Worm (Caenorhabditis elegans) whole organism, early embryonic: ENCODE measurements around the gene ZC404.1.

Experiments used
- B0310.2 ChIP-seq: sonication (generic microtip); optimal IDR thresholded peaks from 2 replicates; lab custom pipeline; 2016; ENCODE audit warnings: mild to moderate bottlenecking, missing genetic modification characterization, missing compliant biosample characterization
- F13C5.2 ChIP-seq: sonication (generic microtip); optimal IDR thresholded peaks from 2 replicates; lab custom pipeline; 2017; ENCODE audit warnings: mild to moderate bottlenecking, missing genetic modification characterization, inconsistent platforms, missing compliant biosample characterization
- aly-1 ChIP-seq: sonication (generic microtip); optimal IDR thresholded peaks from 2 replicates; lab custom pipeline; 2016; ENCODE audit warnings: missing genetic modification characterization, missing compliant biosample characterization
- ama-1 ChIP-seq: fragments of 150-350 bp; optimal IDR thresholded peaks from 2 replicates; lab custom pipeline; 2014
- ceh-13 ChIP-seq: fragments of 200-800 bp; sonication (Bioruptor generic); optimal IDR thresholded peaks from 2 replicates; lab custom pipeline; 2018; ENCODE audit warnings: mild to moderate bottlenecking, missing genetic modification characterization, missing compliant biosample characterization
- ceh-36 ChIP-seq: sonication (generic microtip); optimal IDR thresholded peaks from 2 replicates; lab custom pipeline; 2016; ENCODE audit warnings: missing genetic modification characterization, inconsistent platforms, missing compliant biosample characterization
- ets-7 ChIP-seq: sonication (generic microtip); optimal IDR thresholded peaks from 2 replicates; lab custom pipeline; 2016; ENCODE audit warnings: missing genotype, missing genetic modification characterization, missing compliant biosample characterization
- flt-1 ChIP-seq: fragments of 200-800 bp; sonication (Bioruptor generic); IDR thresholded peaks from 2 replicates; pipeline ENCODE4 v1.3.6; 2022; ENCODE audit warnings: missing genetic modification characterization, missing compliant biosample characterization
- hmbx-1 ChIP-seq: sonication (generic microtip); optimal IDR thresholded peaks from 2 replicates; lab custom pipeline; 2016; ENCODE audit warnings: mild to moderate bottlenecking, missing genetic modification characterization, missing compliant biosample characterization
- hmg-4 ChIP-seq: fragments of 200-800 bp; sonication (Bioruptor generic); optimal IDR thresholded peaks from 2 replicates; lab custom pipeline; 2018; ENCODE audit warnings: mild to moderate bottlenecking, missing genetic modification characterization, missing compliant biosample characterization
- hnd-1 ChIP-seq: sonication (generic microtip); optimal IDR thresholded peaks from 2 replicates; lab custom pipeline; 2016; ENCODE audit warnings: missing genetic modification characterization, missing compliant biosample characterization
- pes-1 ChIP-seq: fragments of 200-800 bp; sonication (Bioruptor generic); IDR thresholded peaks from 2 replicates; pipeline ENCODE4 v1.3.6; 2022; ENCODE audit warnings: missing genetic modification reagents, missing genetic modification characterization, missing compliant biosample characterization
- scrt-1 ChIP-seq: fragments of 200-800 bp; sonication (Bioruptor generic); IDR thresholded peaks from 2 replicates; pipeline ENCODE4 v1.3.6; 2022; ENCODE audit warnings: missing genetic modification characterization, missing compliant biosample characterization
- sea-1 ChIP-seq: fragments of 200-800 bp; sonication (Bioruptor generic); conservative IDR thresholded peaks from 2 replicates; pipeline ENCODE4 v1.3.6; 2022; ENCODE audit warnings: missing genetic modification characterization, missing compliant biosample characterization
- tbx-11 ChIP-seq: fragments of 200-800 bp; sonication (Bioruptor generic); IDR thresholded peaks from 2 replicates; pipeline ENCODE4 v1.3.6; 2022; ENCODE audit warnings: missing genetic modification characterization, missing compliant biosample characterization
- tbx-37 ChIP-seq: fragments of 200-800 bp; sonication (Bioruptor generic); conservative IDR thresholded peaks from 2 replicates; pipeline ENCODE4 v1.3.6; 2022; ENCODE audit warnings: missing genetic modification reagents, missing genetic modification characterization, missing compliant biosample characterization
- tra-4 ChIP-seq: sonication (generic microtip); optimal IDR thresholded peaks from 2 replicates; lab custom pipeline; 2017; ENCODE audit warnings: missing genetic modification characterization, missing compliant biosample characterization

Gene ZC404.1

ce11 chrV:6829404-6829803 is 35.4 kb downstream of the ZC404.1 start, which contains the start of gene col-141:
Gene col-141 (plus strand): TSS chrV:6829704.
- TF ChIP-seq sea-1 (GFP tag; lab: Robert Waterston, UW) (no peak), tbx-11 (GFP tag; lab: Robert Waterston, UW) (no peak), ama-1 (lab: Kevin White, UChicago) (no peak), tbx-37 (GFP tag; lab: Robert Waterston, UW) (no peak), hnd-1 (no peak), tra-4 (tag; lab: Kevin White, UChicago) (no peak), hmg-4 (GFP tag; lab: Kevin White, UChicago) (no peak), ets-7 (no peak), ceh-36 (tag; lab: Kevin White, UChicago) (no peak), B0310.2 (tag; lab: Kevin White, UChicago) (no peak), scrt-1 (GFP tag; lab: Robert Waterston, UW) (no peak), ceh-13 (no peak), pes-1 (GFP tag; lab: Robert Waterston, UW) (no peak), hmbx-1 (tag; lab: Kevin White, UChicago) (no peak), aly-1 (tag; lab: Kevin White, UChicago) (no peak), flt-1 (no peak), F13C5.2 (no peak)

- no peak for TF ChIP-seq pes-1 (GFP tag; lab: Robert Waterston, UW)
- TF ChIP-seq scrt-1 (GFP tag; lab: Robert Waterston, UW), result no peak
- TF ChIP-seq ceh-13, result no peak
- TF ChIP-seq flt-1, result no peak
- no peak for TF ChIP-seq sea-1 (GFP tag; lab: Robert Waterston, UW)
- no peak for TF ChIP-seq ceh-36 (tag; lab: Kevin White, UChicago)
- no peak for TF ChIP-seq hmbx-1 (tag; lab: Kevin White, UChicago)
- TF ChIP-seq ets-7, result no peak
- TF ChIP-seq tbx-11 (GFP tag; lab: Robert Waterston, UW), result no peak
- TF ChIP-seq ama-1 (lab: Kevin White, UChicago), result no peak
- TF ChIP-seq tbx-37 (GFP tag; lab: Robert Waterston, UW), result no peak
- no peak for TF ChIP-seq hmg-4 (GFP tag; lab: Kevin White, UChicago)
- no peak for TF ChIP-seq B0310.2 (tag; lab: Kevin White, UChicago)
- no peak for TF ChIP-seq F13C5.2
- TF ChIP-seq hnd-1, result no peak
- no peak for TF ChIP-seq aly-1 (tag; lab: Kevin White, UChicago)
- TF ChIP-seq tra-4 (tag; lab: Kevin White, UChicago), result no peak
These were observed 36.1 kb downstream of the ZC404.1 start for ce11 chrV:6830075-6830474.

- TF ChIP-seq tbx-11 (GFP tag; lab: Robert Waterston, UW), result no peak
- no peak for TF ChIP-seq ama-1 (lab: Kevin White, UChicago)
These were observed 36.8 kb downstream of the ZC404.1 start, which contains the start of gene col-142 for ce11 chrV:6830755-6831227. Gene col-142 (plus strand): TSS chrV:6831177.

- TF ChIP-seq ets-7 (no peak), sea-1 (GFP tag; lab: Robert Waterston, UW) (0 out of 2 replicates have a peak, but pooled peaks have one; percentile 7)
These were observed 37.5 kb downstream of the ZC404.1 start for ce11 chrV:6831539-6831938.

- TF ChIP-seq hmbx-1 (tag; lab: Kevin White, UChicago), result no peak
- TF ChIP-seq tbx-11 (GFP tag; lab: Robert Waterston, UW), result no peak
- TF ChIP-seq B0310.2 (tag; lab: Kevin White, UChicago), result no peak
- TF ChIP-seq ama-1 (lab: Kevin White, UChicago), result no peak
- no peak for TF ChIP-seq tbx-37 (GFP tag; lab: Robert Waterston, UW)
- TF ChIP-seq hmg-4 (GFP tag; lab: Kevin White, UChicago), result no peak
These were observed 41.3 kb downstream of the ZC404.1 start, which contains the start of the genes T15B7.14 and col-143 for ce11 chrV:6835242-6835641. Gene T15B7.14 (minus strand): TSS chrV:6835342. Gene col-143 (plus strand): TSS chrV:6835635.

- TF ChIP-seq tbx-11 (GFP tag; lab: Robert Waterston, UW) (no peak), flt-1 (no peak), sea-1 (GFP tag; lab: Robert Waterston, UW) (no peak), aly-1 (tag; lab: Kevin White, UChicago) (no peak), hmbx-1 (tag; lab: Kevin White, UChicago) (no peak), F13C5.2 (no peak), ceh-13 (no peak), hmg-4 (GFP tag; lab: Kevin White, UChicago) (no peak), ama-1 (lab: Kevin White, UChicago) (no peak)
These were observed 42.0 kb downstream of the ZC404.1 start for ce11 chrV:6836036-6836435.

ce11 chrV:6838599-6838998 is 44.6 kb downstream of the ZC404.1 start, which contains the start of gene T15B7.15:
Gene T15B7.15 (minus strand): TSS chrV:6838665.
- TF ChIP-seq hnd-1 (no peak), pes-1 (GFP tag; lab: Robert Waterston, UW) (no peak), ama-1 (lab: Kevin White, UChicago) (no peak), tbx-11 (GFP tag; lab: Robert Waterston, UW) (no peak), ceh-36 (tag; lab: Kevin White, UChicago) (no peak), hmbx-1 (tag; lab: Kevin White, UChicago) (no peak), scrt-1 (GFP tag; lab: Robert Waterston, UW) (no peak), F13C5.2 (no peak), ceh-13 (no peak), tbx-37 (GFP tag; lab: Robert Waterston, UW) (no peak), sea-1 (GFP tag; lab: Robert Waterston, UW) (no peak)

- no peak for TF ChIP-seq B0310.2 (tag; lab: Kevin White, UChicago)
- TF ChIP-seq flt-1, result no peak
These were observed 45.0 kb downstream of the ZC404.1 start, which contains the start of gene hpo-8 for ce11 chrV:6839008-6839407. Gene hpo-8 (plus strand): TSS chrV:6839289.
